Fruit fly (Drosophila melanogaster): Measurements from ENCODE around the gene CG5846.

Gene CG5846

DNA sequence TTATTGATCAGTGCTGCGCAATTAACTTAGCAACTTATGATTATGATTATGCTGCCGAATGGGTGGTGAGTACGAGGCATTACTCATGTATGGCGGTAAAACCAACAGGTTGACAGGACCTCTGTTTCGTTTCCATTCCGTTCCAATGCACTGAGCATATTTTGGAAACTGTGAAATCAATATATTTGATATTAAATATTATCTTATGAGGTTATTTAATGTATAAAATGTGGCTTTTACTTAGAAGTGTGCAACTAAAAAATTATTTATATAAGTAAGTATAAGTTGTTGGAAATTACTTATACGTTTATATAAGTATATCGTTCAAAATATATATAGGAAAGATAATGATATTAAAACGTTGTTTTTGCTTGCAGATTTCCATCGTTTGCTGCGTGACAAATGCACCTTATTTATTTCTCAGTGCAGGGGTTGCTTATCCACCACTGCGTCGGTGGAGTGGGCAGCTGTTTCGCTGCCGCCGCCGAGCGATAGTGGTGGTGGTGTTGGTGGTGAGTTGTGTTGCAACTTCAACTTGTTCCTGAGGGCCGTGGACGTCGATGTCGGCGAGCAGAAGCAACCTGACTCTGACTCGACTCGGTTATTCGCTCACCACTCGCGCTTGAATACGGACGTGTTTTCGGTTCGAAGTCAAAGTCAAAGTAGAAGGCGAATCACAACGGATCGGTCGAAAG, 27.2 kb upstream of the CG5846 start, which contains the start of gene bib:
Gene bib, plus strand, starts transcription at position 568 of the 695 bp plus-strand sequence.
- no peak for TF ChIP-seq insv (optimal IDR thresholded peaks at IDR 0.05)

DNA sequence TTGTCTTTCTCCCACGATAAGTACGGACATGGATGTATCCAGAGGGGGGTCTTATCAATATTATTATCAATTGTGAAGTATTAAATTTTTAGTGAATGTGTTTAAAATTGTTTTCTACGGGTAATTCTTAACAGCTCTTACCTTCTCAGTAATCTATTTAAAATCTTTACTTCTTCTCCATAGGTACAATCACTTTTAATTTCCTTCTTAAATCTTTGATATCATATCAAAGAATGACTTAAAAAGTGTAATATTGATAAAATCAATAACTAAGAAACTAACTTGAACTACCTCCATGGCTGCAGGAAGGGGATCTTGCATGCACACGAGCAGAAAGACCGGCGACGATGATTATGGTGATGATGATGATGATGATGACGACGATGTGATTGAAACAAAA, 25.5 kb upstream of the CG5846 start:
- no peak for TF ChIP-seq ttk (optimal IDR thresholded peaks at IDR 0.05)
- TF ChIP-seq insv (optimal IDR thresholded peaks at IDR 0.05): no peak
- TF ChIP-seq psq (optimal IDR thresholded peaks at IDR 0.05): no peak
- no peak for TF ChIP-seq Sin3A (optimal IDR thresholded peaks at IDR 0.05)
- TF ChIP-seq h (optimal IDR thresholded peaks at IDR 0.05): no peak
- TF ChIP-seq Myc (optimal IDR thresholded peaks at IDR 0.05): no peak

DNA sequence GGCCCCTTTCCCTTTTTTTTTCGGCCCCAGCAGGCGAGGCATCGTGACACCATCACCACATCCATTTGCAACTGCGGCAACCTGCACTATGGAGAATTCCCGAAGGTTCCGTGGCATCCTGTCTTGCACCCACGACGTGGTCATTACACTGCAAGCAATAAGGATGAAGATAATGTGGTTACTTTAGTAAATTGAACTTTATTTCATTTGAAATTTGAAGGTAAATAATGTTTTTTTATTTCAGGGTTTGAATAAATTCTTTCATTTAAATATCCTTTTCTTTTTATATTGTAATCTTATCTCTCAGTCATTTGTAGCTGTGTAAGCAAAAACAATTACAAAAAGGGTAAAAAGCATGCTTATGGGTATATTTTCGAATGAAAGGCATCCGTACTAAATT, 24.8 kb upstream of the CG5846 start:
- TF ChIP-seq h (optimal IDR thresholded peaks at IDR 0.05) (no peak), Myc (optimal IDR thresholded peaks at IDR 0.05) (no peak), psq (optimal IDR thresholded peaks at IDR 0.05) (no peak)

DNA sequence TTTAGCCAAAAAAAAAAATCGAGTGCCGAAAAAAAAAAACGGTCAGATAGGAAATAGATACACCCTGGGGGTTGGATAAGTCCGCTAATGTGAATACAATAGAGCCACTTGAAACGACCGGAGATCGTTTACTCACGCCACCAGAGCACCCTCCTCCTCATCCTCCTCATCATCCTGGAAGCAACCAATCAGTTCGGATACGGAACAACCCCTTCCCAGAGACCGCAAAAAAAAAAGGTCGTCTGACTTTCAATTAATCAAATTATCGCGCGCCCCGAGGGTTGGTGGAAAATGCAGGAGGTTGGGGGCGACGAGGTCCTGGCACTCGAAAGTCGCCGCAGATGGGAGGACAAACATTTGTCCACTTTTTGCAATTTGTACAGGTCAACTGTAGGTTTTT, 15.6 kb upstream of the CG5846 start:
- TF ChIP-seq Sin3A (optimal IDR thresholded peaks at IDR 0.05) (no peak), insv (optimal IDR thresholded peaks at IDR 0.05) (no peak), h (optimal IDR thresholded peaks at IDR 0.05) (no peak), Myc (optimal IDR thresholded peaks at IDR 0.05) (no peak), psq (optimal IDR thresholded peaks at IDR 0.05) (no peak), ttk (optimal IDR thresholded peaks at IDR 0.05) (no peak)

DNA sequence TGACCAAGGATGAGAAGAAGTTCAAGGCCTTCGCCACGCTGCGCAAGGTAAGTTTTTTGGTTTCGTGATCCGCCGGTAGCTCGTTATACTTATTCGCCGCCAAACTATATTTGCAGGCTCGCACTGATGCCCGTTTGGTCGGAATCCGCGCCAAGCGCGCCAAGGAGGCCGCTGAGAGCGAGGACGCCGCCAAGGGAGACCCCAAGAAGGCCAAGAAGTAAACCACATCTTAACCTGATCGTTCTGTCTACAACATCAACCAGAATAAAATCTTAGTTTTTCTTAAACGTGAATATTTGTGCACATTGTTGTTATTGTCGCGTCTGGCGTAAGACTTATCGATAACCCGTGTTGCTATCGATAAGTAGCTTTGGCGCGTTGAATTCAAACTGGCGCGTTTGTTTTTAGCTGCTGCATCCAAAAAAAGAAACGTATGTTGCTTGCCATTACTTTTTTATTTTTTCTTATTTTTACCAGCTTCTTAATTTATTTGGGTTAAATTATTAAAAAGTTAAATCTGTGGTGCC, 11.2 kb upstream of the CG5846 start:
- TF ChIP-seq h (optimal IDR thresholded peaks at IDR 0.05) (no peak), ttk (optimal IDR thresholded peaks at IDR 0.05) (no peak), psq (optimal IDR thresholded peaks at IDR 0.05) (no peak)

DNA sequence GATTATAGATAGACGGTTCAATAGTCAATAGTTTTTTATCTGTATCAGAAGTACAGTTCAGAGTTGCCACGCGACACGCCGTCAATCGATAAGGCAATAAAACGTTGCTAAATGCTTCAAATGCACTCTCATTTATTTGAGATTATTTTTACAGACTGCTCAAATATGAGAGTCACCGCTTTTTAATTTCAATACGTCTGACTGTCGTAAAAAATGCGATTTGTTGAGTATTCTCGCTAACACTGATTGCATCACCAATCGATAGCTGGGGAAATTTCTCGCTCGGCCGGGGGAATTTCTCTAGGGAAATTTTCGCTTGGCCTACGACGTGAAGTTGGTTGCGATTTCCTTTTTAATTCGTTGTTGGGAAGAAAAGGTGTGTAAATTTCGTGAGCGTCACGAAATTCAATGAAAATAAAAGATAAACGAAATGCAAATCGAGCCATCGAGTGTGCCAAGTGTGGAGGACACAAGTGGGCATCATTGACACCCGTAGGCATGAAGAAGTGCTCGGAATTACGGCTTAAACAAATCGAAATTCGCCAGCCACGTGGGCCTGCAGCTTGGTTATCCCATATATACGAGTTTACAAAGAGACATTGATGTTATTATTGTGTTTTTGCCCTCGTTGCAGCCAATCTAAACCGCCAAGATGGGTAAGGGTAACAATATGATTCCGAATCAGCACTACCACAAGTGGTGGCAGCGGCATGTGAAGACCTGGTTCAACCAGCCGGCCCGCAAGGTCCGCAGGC, 10.1 kb upstream of the CG5846 start, which contains the start of the genes Dref and RpL13:
Gene Dref, minus strand, starts transcription at position 247 of the 755 bp plus-strand sequence.
Gene RpL13, plus strand, starts transcription at position 331 of the 755 bp plus-strand sequence.
- TF ChIP-seq ttk (optimal IDR thresholded peaks at IDR 0.05) (no peak), Sin3A (optimal IDR thresholded peaks at IDR 0.05) (no peak)

DNA sequence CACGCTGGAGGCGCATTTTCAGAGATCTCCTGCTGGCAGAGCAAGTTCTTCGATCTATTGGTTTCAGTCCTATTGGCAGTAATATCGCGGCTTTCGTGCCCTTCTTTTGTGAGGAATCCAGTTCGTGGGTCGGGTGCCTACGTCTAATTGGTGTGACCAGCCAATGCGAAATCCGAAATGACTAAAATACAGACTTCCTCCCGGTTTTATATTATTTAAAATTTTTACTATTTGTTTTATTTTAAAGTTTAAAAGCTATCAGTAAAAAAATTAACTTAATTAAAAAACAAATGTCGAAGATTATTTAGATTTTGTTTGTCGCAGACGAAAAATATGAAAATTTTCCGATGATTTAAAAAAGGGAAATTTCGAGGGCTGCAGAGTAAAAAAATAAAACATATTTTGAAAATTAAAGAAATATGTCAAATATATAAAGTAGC, 6.6 kb upstream of the CG5846 start, which contains the start of gene CG5850:
Gene CG5850, minus strand, starts transcription at position 347 of the 440 bp plus-strand sequence.
- TF ChIP-seq insv (optimal IDR thresholded peaks at IDR 0.05): no peak
- no peak for TF ChIP-seq Sin3A (optimal IDR thresholded peaks at IDR 0.05)
- no peak for TF ChIP-seq h (optimal IDR thresholded peaks at IDR 0.05)
- TF ChIP-seq ttk (optimal IDR thresholded peaks at IDR 0.05): no peak
- no peak for TF ChIP-seq psq (optimal IDR thresholded peaks at IDR 0.05)
- TF ChIP-seq Myc (optimal IDR thresholded peaks at IDR 0.05): no peak

DNA sequence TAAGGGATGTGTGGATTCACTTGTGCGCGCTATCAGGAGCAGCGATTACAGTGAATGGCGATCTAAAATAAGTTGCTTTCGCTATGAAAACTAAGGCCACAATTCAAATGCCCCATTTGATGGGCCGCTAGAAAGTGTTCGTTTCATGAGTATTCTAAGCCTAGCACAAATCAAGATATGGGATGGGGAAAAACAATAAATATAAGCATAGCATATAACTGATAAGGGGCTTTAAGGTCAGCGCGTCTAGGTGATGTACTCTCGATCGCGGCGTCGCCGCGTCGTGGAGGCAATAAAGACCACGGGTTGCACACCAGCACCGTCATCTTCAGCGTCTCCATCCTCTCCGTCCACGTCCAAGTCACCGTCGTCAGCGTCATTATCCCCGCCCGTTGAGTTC, 3.7 kb upstream of the CG5846 start:
- TF ChIP-seq Myc (optimal IDR thresholded peaks at IDR 0.05) (no peak), psq (optimal IDR thresholded peaks at IDR 0.05) (no peak), insv (optimal IDR thresholded peaks at IDR 0.05) (no peak), ttk (optimal IDR thresholded peaks at IDR 0.05) (no peak), h (optimal IDR thresholded peaks at IDR 0.05) (no peak), Sin3A (optimal IDR thresholded peaks at IDR 0.05) (no peak)

DNA sequence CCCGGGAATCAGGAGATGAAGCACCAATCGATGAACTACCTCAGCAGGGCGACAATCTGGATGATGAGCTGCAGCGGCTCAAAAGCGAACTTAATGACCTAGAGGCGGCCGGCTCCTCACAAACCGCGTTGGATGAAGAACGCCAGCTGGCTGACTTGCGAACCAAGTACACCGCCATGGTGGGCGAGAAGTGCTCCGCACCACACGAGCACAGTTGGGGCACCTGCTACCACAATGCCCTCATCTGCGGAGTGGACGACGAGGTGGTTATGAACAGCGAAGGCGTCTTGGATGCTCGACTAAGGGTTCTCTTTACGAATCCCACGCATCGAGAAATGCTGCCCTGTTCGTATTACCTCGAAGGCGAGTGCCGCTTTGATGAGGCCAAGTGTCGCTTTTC, 2.3 kb downstream of the CG5846 start:
- TF ChIP-seq ttk (optimal IDR thresholded peaks at IDR 0.05): no peak
- TF ChIP-seq Myc (optimal IDR thresholded peaks at IDR 0.05): no peak
- no peak for TF ChIP-seq h (optimal IDR thresholded peaks at IDR 0.05)
- TF ChIP-seq psq (optimal IDR thresholded peaks at IDR 0.05): no peak
- TF ChIP-seq Sin3A (optimal IDR thresholded peaks at IDR 0.05): no peak
- no peak for TF ChIP-seq insv (optimal IDR thresholded peaks at IDR 0.05)

DNA sequence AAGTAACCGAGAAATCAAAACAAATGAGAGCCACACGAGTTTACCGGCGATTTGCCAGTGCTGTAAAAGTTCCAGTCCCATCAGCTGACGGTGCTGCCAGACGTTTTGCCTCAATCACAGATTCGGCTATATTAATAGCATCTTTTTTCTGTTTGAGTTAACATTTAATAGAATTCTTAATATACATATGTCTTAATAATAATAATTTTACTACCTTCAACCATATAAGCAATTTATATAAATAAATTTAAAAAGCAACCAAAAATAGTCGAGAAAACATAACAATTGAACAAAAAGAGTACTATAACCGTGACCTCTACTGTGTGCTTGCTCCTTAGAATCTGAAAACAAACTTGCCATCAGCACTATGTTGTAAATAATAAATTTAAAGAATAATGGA, 2.9 kb downstream of the CG5846 start, which contains the start of the genes CG13126 and CG4709:
Gene CG13126, minus strand, starts transcription at position 63 of the 400 bp plus-strand sequence.
Gene CG4709, plus strand, starts transcription at position 207 of the 400 bp plus-strand sequence.
- TF ChIP-seq Sin3A (optimal IDR thresholded peaks at IDR 0.05): no peak
- TF ChIP-seq ttk (optimal IDR thresholded peaks at IDR 0.05): no peak
- no peak for TF ChIP-seq insv (optimal IDR thresholded peaks at IDR 0.05)
- no peak for TF ChIP-seq h (optimal IDR thresholded peaks at IDR 0.05)
- no peak for TF ChIP-seq psq (optimal IDR thresholded peaks at IDR 0.05)

DNA sequence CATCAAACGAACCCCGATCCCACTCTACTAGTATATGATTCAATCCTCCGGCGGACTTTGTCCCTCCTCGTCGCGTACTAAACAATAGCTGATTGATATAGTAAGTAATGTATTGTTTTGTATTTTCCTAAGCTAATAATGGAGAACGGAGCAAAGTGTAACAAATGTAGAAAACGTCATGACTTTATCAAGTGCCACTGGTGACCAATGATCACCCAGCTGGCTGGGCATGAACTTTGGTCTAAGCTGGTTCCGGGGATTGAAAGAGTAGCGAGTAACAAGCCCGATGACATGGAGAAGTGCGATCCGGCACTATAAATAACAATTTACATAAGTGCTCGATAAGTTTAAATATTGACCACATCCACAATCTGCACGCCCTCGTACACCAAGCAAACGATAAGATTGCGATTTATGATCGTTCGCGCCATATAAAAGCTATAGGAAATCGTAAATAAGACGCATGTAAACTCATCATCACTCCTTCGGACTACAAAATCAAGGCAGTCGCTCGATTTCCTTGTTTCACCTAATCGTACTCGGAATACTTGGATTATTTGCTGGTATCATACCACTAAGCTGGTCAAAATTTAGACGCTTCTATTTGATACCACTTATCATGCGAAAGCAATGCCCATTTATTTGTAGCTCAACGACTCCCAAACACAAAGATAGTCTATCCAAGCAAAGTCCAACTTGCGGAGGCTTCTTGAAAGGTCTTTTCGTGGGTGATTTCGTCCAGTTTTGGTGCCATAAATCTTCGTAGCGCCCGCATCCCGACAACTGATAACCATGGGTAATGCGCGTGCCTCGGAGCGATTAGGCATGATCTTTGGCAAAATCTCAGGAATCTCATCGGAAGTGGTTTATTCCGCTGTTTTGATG, 7.6 kb downstream of the CG5846 start:
- TF ChIP-seq Sin3A (optimal IDR thresholded peaks at IDR 0.05): no peak
- no peak for TF ChIP-seq ttk (optimal IDR thresholded peaks at IDR 0.05)
- no peak for TF ChIP-seq insv (optimal IDR thresholded peaks at IDR 0.05)
- TF ChIP-seq psq (optimal IDR thresholded peaks at IDR 0.05): no peak
- no peak for TF ChIP-seq Myc (optimal IDR thresholded peaks at IDR 0.05)
- TF ChIP-seq h (optimal IDR thresholded peaks at IDR 0.05): no peak

DNA sequence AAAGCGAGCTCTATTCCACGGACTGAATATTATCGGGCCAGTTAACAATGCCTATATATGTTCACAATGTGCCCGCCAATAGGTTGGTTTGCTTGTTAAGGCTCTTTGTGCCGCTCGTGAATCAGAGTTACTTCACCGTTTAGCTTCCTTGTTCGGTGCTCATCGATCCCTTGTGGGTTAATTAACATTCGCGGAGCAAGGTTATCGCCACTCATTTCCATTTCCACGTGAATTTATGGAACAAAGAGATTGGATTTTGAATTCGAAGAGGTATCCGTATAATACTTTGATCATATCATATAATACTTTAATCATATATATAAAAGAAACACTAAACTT, 8.5 kb downstream of the CG5846 start:
- no peak for TF ChIP-seq Sin3A (optimal IDR thresholded peaks at IDR 0.05)
- TF ChIP-seq psq (optimal IDR thresholded peaks at IDR 0.05): no peak
- TF ChIP-seq h (optimal IDR thresholded peaks at IDR 0.05): no peak
- no peak for TF ChIP-seq insv (optimal IDR thresholded peaks at IDR 0.05)
- no peak for TF ChIP-seq ttk (optimal IDR thresholded peaks at IDR 0.05)
- no peak for TF ChIP-seq Myc (optimal IDR thresholded peaks at IDR 0.05)

All from Kc167 (cell line).